Worm (Caenorhabditis elegans): ENCODE results near the gene uev-2.

DNA sequence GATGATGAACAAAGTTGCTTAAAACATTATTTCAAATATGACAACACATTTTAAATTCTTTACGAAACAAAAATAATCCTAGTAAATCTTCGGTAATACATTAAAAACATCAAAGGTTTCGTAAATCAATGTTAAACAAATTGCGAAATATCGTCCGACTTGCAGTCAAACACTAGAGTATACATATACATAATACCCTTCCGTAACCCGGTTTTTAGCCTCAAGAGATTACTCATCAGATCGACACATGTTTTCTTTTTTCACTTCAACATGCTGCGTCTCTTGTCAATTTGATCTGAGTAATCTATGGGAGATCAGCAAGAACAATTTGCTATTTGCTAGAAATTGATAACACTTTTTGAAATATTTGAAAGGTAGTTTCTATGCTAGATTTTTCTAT, 36.6 kb upstream of the uev-2 start:
- TF ChIP-seq nhr-11 (tag; optimal IDR thresholded peaks at IDR 0.05) (no peak), T23F11.4 (GFP tag; optimal IDR thresholded peaks at IDR 0.05) (no peak), ets-4 (tag; optimal IDR thresholded peaks at IDR 0.05) (no peak), sdc-2 (tag; optimal IDR thresholded peaks at IDR 0.05) (no peak), sox-4 (tag; optimal IDR thresholded peaks at IDR 0.05) (no peak), pqm-1 (tag; optimal IDR thresholded peaks at IDR 0.05) (no peak), ama-1 (optimal IDR thresholded peaks at IDR 0.05) (no peak), ceh-14 (tag; optimal IDR thresholded peaks at IDR 0.05) (no peak)

Measured in whole organism, late embryonic.